Fruit fly (Drosophila melanogaster) Kc167 (cell line): ENCODE measurements around the gene CG2641.

Source experiments
- Sin3A ChIP-seq: fragments of >200 bp; optimal IDR thresholded peaks from 2 replicates; lab custom pipeline; 2018; ENCODE audit warnings: missing external identifiers
- h ChIP-seq: fragments of >200 bp; optimal IDR thresholded peaks from 3 replicates; lab custom pipeline; 2018; ENCODE audit warnings: missing external identifiers
- insv ChIP-seq: fragments of >200 bp; optimal IDR thresholded peaks from 3 replicates; lab custom pipeline; 2018; ENCODE audit warnings: missing external identifiers
- psq ChIP-seq: fragments of >200 bp; optimal IDR thresholded peaks from 2 replicates; lab custom pipeline; 2017; ENCODE audit warnings: missing external identifiers

DNA sequence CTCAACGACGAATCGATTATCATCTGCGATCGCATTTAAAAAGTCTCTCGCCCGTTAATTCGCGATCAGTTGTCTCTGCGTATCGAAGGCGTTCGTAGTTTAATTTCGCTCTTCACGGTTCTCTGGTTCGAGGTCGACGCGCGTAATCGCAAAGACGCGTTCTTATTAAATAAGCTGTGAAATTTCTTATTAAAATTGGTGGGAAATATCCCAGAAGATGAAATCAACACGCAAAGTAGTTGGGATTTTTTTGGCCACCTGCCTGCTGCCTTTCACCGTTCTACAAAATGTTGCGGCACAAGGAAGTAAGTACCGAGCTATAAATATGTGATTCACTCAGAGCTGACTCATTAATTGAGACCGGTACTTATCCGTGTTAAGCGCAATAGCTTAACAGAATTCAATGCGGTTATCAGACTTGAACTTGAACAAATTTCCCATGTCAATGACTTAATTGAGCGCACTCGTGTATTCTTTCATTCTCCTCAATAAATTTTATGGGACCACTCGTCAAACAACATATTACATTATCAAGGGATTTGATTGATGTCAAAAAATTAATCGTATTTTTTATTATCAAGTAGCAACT lies 32.8 kb upstream of the CG2641 start:
- TF ChIP-seq insv (no peak), psq (no peak), Sin3A (lab: Kevin White, UChicago) (no peak), h (lab: Kevin White, UChicago) (no peak)
